Fruit fly (Drosophila melanogaster): ENCODE measurements around the gene zfh1.
A peak's percentile ranks its signal among the peaks of the same experiment; 100 is the strongest.

Gene zfh1

dm6 chr3R:30805762-30806371, 40.1 kb downstream of the zfh1 start (continued):
- peak; percentile 72 for TF ChIP-seq vvl (GFP tag; IDR thresholded peaks at IDR 0.05)
- no peak for TF ChIP-seq CG31441 (GFP tag; IDR thresholded peaks at IDR 0.05)
- TF ChIP-seq CG13775 (GFP tag; optimal IDR thresholded peaks at IDR 0.05): no peak
- TF ChIP-seq Sox102F (GFP tag; optimal IDR thresholded peaks at IDR 0.05): no peak
- TF ChIP-seq chinmo (GFP tag; IDR thresholded peaks at IDR 0.05; ENCODE audit: partially characterized antibody): peak; percentile 70; the same call in 2 of the 4 replicates
- no peak for TF ChIP-seq sc (optimal IDR thresholded peaks at IDR 0.05)
- no peak for TF ChIP-seq sc (GFP tag; optimal IDR thresholded peaks at IDR 0.05)
- no peak for TF ChIP-seq esg (GFP tag; conservative IDR thresholded peaks at IDR 0.05)
- no peak for TF ChIP-seq ttk (GFP tag; IDR thresholded peaks at IDR 0.05)
- peak; percentile 43 for TF ChIP-seq Nf-YC (tag; optimal IDR thresholded peaks at IDR 0.05)
- TF ChIP-seq gcm2 (GFP tag; optimal IDR thresholded peaks at IDR 0.05): no peak
- TF ChIP-seq CG11695 (GFP tag; IDR thresholded peaks at IDR 0.05): no peak
- no peak for TF ChIP-seq Mrtf (GFP tag; IDR thresholded peaks at IDR 0.05)
- no peak for TF ChIP-seq Antp (GFP tag; optimal IDR thresholded peaks at IDR 0.05)
- TF ChIP-seq CG10366 (GFP tag; IDR thresholded peaks at IDR 0.05): no peak
- TF ChIP-seq Bgb (GFP tag; IDR thresholded peaks at IDR 0.05; ENCODE audit: partially characterized antibody): no peak
- no peak for TF ChIP-seq slbo (GFP tag; IDR thresholded peaks at IDR 0.05)
- TF ChIP-seq CG4282 (GFP tag; optimal IDR thresholded peaks at IDR 0.05): no peak
- TF ChIP-seq Trl (optimal IDR thresholded peaks at IDR 0.05): peak; percentile 58 to 88
- no peak for TF ChIP-seq Trl (GFP tag; optimal IDR thresholded peaks at IDR 0.05)
- TF ChIP-seq Hr51 (GFP tag; optimal IDR thresholded peaks at IDR 0.05): no peak
- no peak for TF ChIP-seq Drgx (GFP tag; IDR thresholded peaks at IDR 0.05)
- no peak for TF ChIP-seq PHDP (tag; optimal IDR thresholded peaks at IDR 0.05)
- TF ChIP-seq dmrt99B (tag; optimal IDR thresholded peaks at IDR 0.05): no peak
- no peak for TF ChIP-seq CG10543 (GFP tag; optimal IDR thresholded peaks at IDR 0.05)
- no peak for TF ChIP-seq CG1603 (tag; optimal IDR thresholded peaks at IDR 0.05)
- TF ChIP-seq nerfin-1 (tag; optimal IDR thresholded peaks at IDR 0.05): peak; percentile 24
- TF ChIP-seq fru (optimal IDR thresholded peaks at IDR 0.05): no peak
- no peak for TF ChIP-seq trem (tag; optimal IDR thresholded peaks at IDR 0.05)
- TF ChIP-seq hth (optimal IDR thresholded peaks at IDR 0.05): no peak
- peak; percentile 60 for TF ChIP-seq kah (GFP tag; optimal IDR thresholded peaks at IDR 0.05)
- no peak for TF ChIP-seq gce (GFP tag; IDR thresholded peaks at IDR 0.05)
- peak; percentile 7 for TF ChIP-seq CG12769 (tag; optimal IDR thresholded peaks at IDR 0.05)
- no peak for TF ChIP-seq br (optimal IDR thresholded peaks at IDR 0.05)
- no peak for TF ChIP-seq CG6791 (GFP tag; IDR thresholded peaks at IDR 0.05; ENCODE audit: partially characterized antibody)
- TF ChIP-seq Deaf1 (tag; optimal IDR thresholded peaks at IDR 0.05): no peak
- peak; percentile 22 for TF ChIP-seq wek (GFP tag; optimal IDR thresholded peaks at IDR 0.05)
- no peak for TF ChIP-seq Opbp (GFP tag; IDR thresholded peaks at IDR 0.05; ENCODE audit: partially characterized antibody)
- TF ChIP-seq CG11723 (GFP tag; optimal IDR thresholded peaks at IDR 0.05): no peak
- TF ChIP-seq H15 (GFP tag; IDR thresholded peaks at IDR 0.05): no peak
- TF ChIP-seq z (GFP tag; IDR thresholded peaks at IDR 0.05): no peak
- no peak for TF ChIP-seq Vsx1 (GFP tag; optimal IDR thresholded peaks at IDR 0.05)
- no peak for TF ChIP-seq Atf-2 (GFP tag; optimal IDR thresholded peaks at IDR 0.05)
- TF ChIP-seq CG10654 (GFP tag; optimal IDR thresholded peaks at IDR 0.05): no peak
- TF ChIP-seq sug (tag; optimal IDR thresholded peaks at IDR 0.05): peak; percentile 9
- TF ChIP-seq Dip3 (GFP tag; optimal IDR thresholded peaks at IDR 0.05): no peak
- no peak for TF ChIP-seq CG43689 (GFP tag; IDR thresholded peaks at IDR 0.05)
- TF ChIP-seq bab2 (GFP tag; optimal IDR thresholded peaks at IDR 0.05): no peak
- TF ChIP-seq sna (GFP tag; IDR thresholded peaks at IDR 0.05; ENCODE audit: partially characterized antibody): peak; percentile 11; the same call in 1 of the 2 replicates
- no peak for TF ChIP-seq CG1024 (GFP tag; IDR thresholded peaks at IDR 0.05)
- no peak for TF ChIP-seq gfzf (GFP tag; optimal IDR thresholded peaks at IDR 0.05)
- TF ChIP-seq CG13296 (GFP tag; optimal IDR thresholded peaks at IDR 0.05): no peak
